Worm (Caenorhabditis elegans): Measurements from ENCODE around the gene B0001.7.

The B0001.7 gene

DNA sequence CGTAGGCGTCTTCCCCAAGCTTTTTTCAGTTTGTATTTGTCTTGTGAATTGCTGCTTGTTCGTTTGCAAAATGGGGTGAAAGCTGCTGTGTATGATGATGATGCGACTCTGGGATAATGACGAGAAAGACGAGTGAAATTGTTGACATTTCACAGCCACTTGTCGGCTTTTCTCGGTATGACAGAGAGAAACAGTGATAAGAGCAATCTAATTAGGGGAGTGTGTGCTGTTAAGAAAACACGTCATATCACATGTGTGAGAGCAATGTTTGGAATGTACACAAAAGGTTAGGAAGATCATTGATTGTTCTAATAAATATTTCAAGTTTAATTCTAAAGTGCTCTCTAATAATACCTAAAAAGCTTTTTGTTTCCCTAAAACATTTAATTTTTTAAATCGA is 43.6 kb upstream of the B0001.7 start:
- peak; percentile 76 for TF ChIP-seq elt-2 (tag; optimal IDR thresholded peaks at IDR 0.05)
- TF ChIP-seq ceh-2 (tag; optimal IDR thresholded peaks at IDR 0.05), result no peak

DNA sequence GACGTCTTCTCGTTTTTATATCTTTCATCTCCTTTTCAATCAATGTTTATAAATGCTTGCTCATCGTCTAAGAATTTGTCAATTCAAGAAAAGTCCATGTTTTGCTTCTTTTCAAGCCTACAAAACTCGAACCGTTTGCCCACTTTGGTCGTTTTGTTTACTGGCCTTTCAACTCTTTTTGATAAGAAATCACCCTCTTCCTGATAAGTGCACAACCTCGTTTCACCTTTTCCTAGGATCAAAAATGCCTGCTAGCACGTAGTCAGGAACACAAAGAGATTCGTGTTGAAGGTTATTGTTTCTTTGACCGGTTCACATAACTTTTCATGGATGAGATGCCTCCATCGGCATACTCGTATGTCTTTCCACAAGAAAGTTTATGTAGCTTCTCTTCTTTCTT is 42.6 kb upstream of the B0001.7 start:
- TF ChIP-seq K02D7.2 (tag; optimal IDR thresholded peaks at IDR 0.05), result no peak
- peak; percentile 36 for TF ChIP-seq elt-2 (tag; optimal IDR thresholded peaks at IDR 0.05)

DNA sequence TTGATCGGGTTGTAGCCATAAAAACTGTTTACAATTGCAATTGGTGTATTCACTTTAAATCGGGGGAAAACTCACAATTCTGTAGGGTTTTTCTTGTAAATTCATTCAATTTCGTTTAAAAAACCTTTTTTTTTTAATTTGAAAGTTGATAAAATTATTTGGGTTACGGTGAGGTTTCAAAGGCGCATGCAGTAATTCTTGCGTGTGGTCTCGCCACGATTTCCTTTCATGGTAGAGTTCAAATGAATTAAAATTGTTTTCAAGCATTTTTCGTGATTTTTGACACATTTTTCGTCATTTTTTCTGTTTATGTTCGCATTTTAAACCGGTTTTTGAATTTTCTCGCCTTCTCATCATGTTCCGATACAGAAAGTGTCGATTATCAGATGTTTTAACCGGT is 40.6 kb upstream of the B0001.7 start:
- TF ChIP-seq madf-2 (tag; optimal IDR thresholded peaks at IDR 0.05) (no peak), nfya-1 (tag; optimal IDR thresholded peaks at IDR 0.05) (no peak), ceh-30 (tag; optimal IDR thresholded peaks at IDR 0.05) (no peak), tbx-7 (tag; optimal IDR thresholded peaks at IDR 0.05) (no peak), ceh-22 (tag; optimal IDR thresholded peaks at IDR 0.05) (no peak), syd-9 (tag; optimal IDR thresholded peaks at IDR 0.05) (no peak), lim-6 (tag; optimal IDR thresholded peaks at IDR 0.05) (no peak), unc-55 (GFP tag; optimal IDR thresholded peaks at IDR 0.05) (no peak), rnt-1 (tag; optimal IDR thresholded peaks at IDR 0.05) (no peak), unc-86 (tag; optimal IDR thresholded peaks at IDR 0.05) (no peak), hlh-13 (GFP tag; optimal IDR thresholded peaks at IDR 0.05) (no peak), ceh-14 (tag; optimal IDR thresholded peaks at IDR 0.05) (no peak), elt-4 (tag; optimal IDR thresholded peaks at IDR 0.05) (no peak), ceh-6 (GFP tag; optimal IDR thresholded peaks at IDR 0.05) (no peak), nhr-232 (tag; optimal IDR thresholded peaks at IDR 0.05) (no peak), mec-3 (tag; optimal IDR thresholded peaks at IDR 0.05; ENCODE audit: borderline replicate concordance) (no peak), hlh-6 (tag; optimal IDR thresholded peaks at IDR 0.05) (no peak), dve-1 (tag; optimal IDR thresholded peaks at IDR 0.05) (no peak)

DNA sequence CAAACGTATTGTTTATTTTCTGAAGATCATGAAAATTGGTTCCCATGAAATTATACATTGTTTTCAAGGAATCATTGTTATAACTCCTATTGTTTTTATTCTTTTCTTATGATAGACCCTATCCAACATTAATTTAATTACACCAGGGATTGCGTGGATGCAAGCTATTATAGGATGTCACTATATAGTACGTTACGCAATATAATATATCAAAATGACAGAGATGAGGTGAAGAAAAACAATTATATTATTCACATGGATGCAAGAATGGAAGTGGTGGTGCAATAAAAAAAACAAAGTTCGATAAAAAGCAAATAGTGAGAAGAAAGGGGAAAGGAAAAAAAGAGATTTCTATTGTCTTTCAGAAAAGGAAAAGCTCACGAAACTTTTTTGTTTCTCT is 39.3 kb upstream of the B0001.7 start:
- TF ChIP-seq nhr-232 (tag; optimal IDR thresholded peaks at IDR 0.05) (no peak), ceh-18 (tag; optimal IDR thresholded peaks at IDR 0.05) (no peak), ref-2 (tag; optimal IDR thresholded peaks at IDR 0.05) (no peak), ceh-22 (tag; optimal IDR thresholded peaks at IDR 0.05) (no peak), Y22D7AL.16 (tag; optimal IDR thresholded peaks at IDR 0.05) (no peak), F13H6.1 (tag; optimal IDR thresholded peaks at IDR 0.05) (no peak), pag-3 (tag; optimal IDR thresholded peaks at IDR 0.05; ENCODE audit: borderline replicate concordance) (no peak), fkh-10 (GFP tag; optimal IDR thresholded peaks at IDR 0.05) (no peak), tbx-7 (tag; optimal IDR thresholded peaks at IDR 0.05) (no peak), dve-1 (tag; optimal IDR thresholded peaks at IDR 0.05) (no peak), pqm-1 (tag; optimal IDR thresholded peaks at IDR 0.05) (no peak), mec-3 (tag; optimal IDR thresholded peaks at IDR 0.05; ENCODE audit: borderline replicate concordance) (no peak), pha-2 (tag; optimal IDR thresholded peaks at IDR 0.05) (no peak), nhr-11 (tag; optimal IDR thresholded peaks at IDR 0.05) (no peak), K09A11.1 (tag; optimal IDR thresholded peaks at IDR 0.05; ENCODE audit: insufficient read depth) (no peak), pha-4 (tag; optimal IDR thresholded peaks at IDR 0.05) (no peak), gmeb-2 (tag; optimal IDR thresholded peaks at IDR 0.05) (no peak), eyg-1 (tag; optimal IDR thresholded peaks at IDR 0.05) (no peak)

DNA sequence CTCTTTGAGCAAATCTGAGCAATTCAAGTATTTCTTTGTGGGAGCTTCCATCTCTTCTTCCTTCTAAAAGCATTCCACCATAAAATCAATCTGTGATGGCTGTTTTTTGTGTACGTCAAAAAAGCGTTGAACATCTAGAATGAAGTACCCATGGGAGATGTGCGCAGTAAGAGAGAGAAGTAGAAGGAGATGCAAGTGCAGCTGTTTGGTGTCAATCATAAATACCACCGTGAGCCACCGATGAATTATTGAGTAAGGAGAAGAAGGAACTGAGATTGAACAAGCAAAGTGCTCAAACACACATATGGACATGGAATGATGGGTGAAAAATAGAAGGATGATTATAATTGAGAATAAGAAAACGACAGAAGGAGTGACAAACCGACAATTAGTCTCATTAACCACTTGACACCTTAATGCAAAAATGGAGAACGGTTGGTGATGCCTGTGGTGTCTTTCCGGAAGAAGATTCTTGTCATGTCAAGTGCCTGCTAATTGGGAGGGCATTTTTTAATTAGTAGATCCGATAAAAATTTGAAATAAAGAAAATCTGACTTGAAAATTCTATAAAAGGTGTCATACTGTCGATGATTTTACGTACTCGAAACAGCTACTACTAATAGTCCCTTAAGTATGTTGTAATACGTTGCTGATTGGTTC is 38.2 kb upstream of the B0001.7 start:
- TF ChIP-seq ceh-2 (tag; optimal IDR thresholded peaks at IDR 0.05), result no peak
- peak; percentile 85 for TF ChIP-seq unc-55 (GFP tag; optimal IDR thresholded peaks at IDR 0.05)
- no peak for TF ChIP-seq hlh-15 (tag; optimal IDR thresholded peaks at IDR 0.05)
- TF ChIP-seq sdc-2 (tag; optimal IDR thresholded peaks at IDR 0.05), result no peak
- peak; percentile 7 for TF ChIP-seq unc-42 (tag; optimal IDR thresholded peaks at IDR 0.05)
- no peak for TF ChIP-seq ceh-24 (tag; optimal IDR thresholded peaks at IDR 0.05)
